Worm (Caenorhabditis elegans) whole organism, mixed stage, embryonic: ENCODE results near the gene F21G4.1.

ENCODE experiments used
- M03D4.4 ChIP-seq: sonication (generic microtip); optimal IDR thresholded peaks from 2 replicates; lab custom pipeline; 2017; ENCODE audit warnings: mild to moderate bottlenecking, missing genetic modification characterization, missing compliant biosample characterization
- bed-3 ChIP-seq: fragments of 200-800 bp; sonication (Bioruptor generic); optimal IDR thresholded peaks from 3 replicates; lab custom pipeline; 2018; ENCODE audit warnings: mild to moderate bottlenecking, missing genetic modification characterization, moderate library complexity, missing compliant biosample characterization
- blmp-1 ChIP-seq: fragments of 150-350 bp; optimal IDR thresholded peaks from 2 replicates; lab custom pipeline; 2014; ENCODE audit warnings: missing biosample characterization, missing genetic modification characterization
- ceh-39 ChIP-seq: fragments of 150-350 bp; optimal IDR thresholded peaks from 2 replicates; lab custom pipeline; 2014; ENCODE audit warnings: missing biosample characterization, missing genetic modification characterization
- ceh-43 ChIP-seq: fragments of 200-800 bp; sonication (Bioruptor generic); optimal IDR thresholded peaks from 2 replicates; lab custom pipeline; 2018; ENCODE audit warnings: mild to moderate bottlenecking, missing genetic modification characterization, moderate library complexity, missing compliant biosample characterization
- ceh-83 ChIP-seq: fragments of 200-800 bp; sonication (Bioruptor generic); optimal IDR thresholded peaks from 2 replicates; lab custom pipeline; 2018; ENCODE audit warnings: mild to moderate bottlenecking, missing genetic modification characterization, missing compliant biosample characterization
- ces-1 ChIP-seq: fragments of 150-350 bp; optimal IDR thresholded peaks from 2 replicates; lab custom pipeline; 2014; ENCODE audit warnings: missing biosample characterization, missing genetic modification reagents, missing genetic modification characterization
- cnd-1 ChIP-seq: fragments of 200-800 bp; sonication (Bioruptor generic); optimal IDR thresholded peaks from 2 replicates; lab custom pipeline; 2018; ENCODE audit warnings: mild to moderate bottlenecking, missing genetic modification characterization, missing compliant biosample characterization
- drap-1 ChIP-seq: fragments of 200-800 bp; sonication (Bioruptor generic); optimal IDR thresholded peaks from 3 replicates; lab custom pipeline; 2018; ENCODE audit warnings: mild to moderate bottlenecking, missing genetic modification characterization, missing compliant biosample characterization
- elt-1 ChIP-seq: sonication (generic microtip); optimal IDR thresholded peaks from 2 replicates; lab custom pipeline; 2017; ENCODE audit warnings: missing genetic modification characterization, mild to moderate bottlenecking, missing compliant biosample characterization, antibody characterized with exemption, moderate library complexity, borderline replicate concordance; ENCODE audit not compliant: insufficient read depth
- elt-3 ChIP-seq: fragments of 150-350 bp; optimal IDR thresholded peaks from 2 replicates; lab custom pipeline; 2014; ENCODE audit warnings: missing biosample characterization, missing genetic modification characterization
- flh-1 ChIP-seq: fragments of 200-800 bp; sonication (Bioruptor generic); optimal IDR thresholded peaks from 2 replicates; lab custom pipeline; 2018; ENCODE audit warnings: mild to moderate bottlenecking, missing genetic modification characterization, moderate library complexity, missing compliant biosample characterization
- ham-2 ChIP-seq: fragments of 200-800 bp; sonication (Bioruptor generic); optimal IDR thresholded peaks from 2 replicates; lab custom pipeline; 2018; ENCODE audit warnings: mild to moderate bottlenecking, missing genetic modification characterization, missing compliant biosample characterization
- hlh-1 ChIP-seq: fragments of 150-350 bp; optimal IDR thresholded peaks from 2 replicates; lab custom pipeline; 2014; ENCODE audit warnings: missing biosample characterization, missing genetic modification reagents, missing genetic modification characterization
- lin-13 ChIP-seq: fragments of 150-350 bp; optimal IDR thresholded peaks from 2 replicates; lab custom pipeline; 2014; ENCODE audit warnings: missing biosample characterization, missing genetic modification characterization
- lin-32 ChIP-seq: fragments of 200-800 bp; sonication (Bioruptor generic); optimal IDR thresholded peaks from 2 replicates; lab custom pipeline; 2018; ENCODE audit warnings: mild to moderate bottlenecking, missing genetic modification characterization, missing compliant biosample characterization
- lsy-2 ChIP-seq: fragments of 150-350 bp; optimal IDR thresholded peaks from 2 replicates; lab custom pipeline; 2014; ENCODE audit warnings: missing biosample characterization, missing genetic modification characterization
- mab-5 ChIP-seq: fragments of 150-350 bp; optimal IDR thresholded peaks from 2 replicates; lab custom pipeline; 2014; ENCODE audit warnings: missing biosample characterization, missing genetic modification characterization
- mep-1 ChIP-seq: fragments of 150-350 bp; optimal IDR thresholded peaks from 2 replicates; lab custom pipeline; 2017; ENCODE audit warnings: missing biosample characterization, missing genetic modification reagents, missing genetic modification characterization, inconsistent platforms
- mls-2 ChIP-seq: sonication (generic microtip); optimal IDR thresholded peaks from 2 replicates; lab custom pipeline; 2016; ENCODE audit warnings: mild to moderate bottlenecking, missing genetic modification characterization, moderate library complexity, missing compliant biosample characterization
- nhr-12 ChIP-seq: fragments of 150-350 bp; optimal IDR thresholded peaks from 2 replicates; lab custom pipeline; 2014; ENCODE audit warnings: missing biosample characterization, missing genetic modification characterization
- nhr-2 ChIP-seq: fragments of 150-350 bp; optimal IDR thresholded peaks from 2 replicates; lab custom pipeline; 2014; ENCODE audit warnings: missing biosample characterization, missing genetic modification characterization
- nhr-237 ChIP-seq: fragments of 150-350 bp; optimal IDR thresholded peaks from 2 replicates; lab custom pipeline; 2014; ENCODE audit warnings: missing biosample characterization, missing genetic modification characterization
- nhr-28 ChIP-seq: fragments of 150-350 bp; optimal IDR thresholded peaks from 2 replicates; lab custom pipeline; 2014; ENCODE audit warnings: missing biosample characterization, missing genetic modification characterization
- nhr-76 ChIP-seq: sonication (generic microtip); optimal IDR thresholded peaks from 2 replicates; lab custom pipeline; 2017; ENCODE audit warnings: missing biosample characterization, missing genetic modification characterization
- pha-4 ChIP-seq: fragments of 150-350 bp; optimal IDR thresholded peaks from 2 replicates; lab custom pipeline; 2018; ENCODE audit warnings: missing biosample characterization, missing genetic modification reagents, missing genetic modification characterization
- sem-2 ChIP-seq: fragments of 200-800 bp; sonication (Bioruptor generic); optimal IDR thresholded peaks from 2 replicates; lab custom pipeline; 2018; ENCODE audit warnings: mild to moderate bottlenecking, missing genetic modification characterization, missing compliant biosample characterization
- snpc-4 ChIP-seq: fragments of 150-350 bp; optimal IDR thresholded peaks from 2 replicates; lab custom pipeline; 2014; ENCODE audit warnings: missing biosample characterization, missing genetic modification characterization
- sptf-1 ChIP-seq: sonication (generic microtip); optimal IDR thresholded peaks from 2 replicates; lab custom pipeline; 2017; ENCODE audit warnings: mild to moderate bottlenecking, missing genetic modification characterization, moderate library complexity, missing compliant biosample characterization
- tbx-8 ChIP-seq: fragments of 200-800 bp; sonication (Bioruptor generic); optimal IDR thresholded peaks from 2 replicates; lab custom pipeline; 2018; ENCODE audit warnings: mild to moderate bottlenecking, missing genetic modification characterization, moderate library complexity, missing compliant biosample characterization
- unc-120 ChIP-seq: sonication (generic microtip); optimal IDR thresholded peaks from 2 replicates; lab custom pipeline; 2017; ENCODE audit warnings: missing genetic modification characterization, missing compliant biosample characterization; ENCODE audit not compliant: poor library complexity, severe bottlenecking
- unc-39 ChIP-seq: fragments of 150-350 bp; optimal IDR thresholded peaks from 2 replicates; lab custom pipeline; 2014; ENCODE audit warnings: missing biosample characterization, missing genetic modification characterization
- unc-62 ChIP-seq: fragments of 150-350 bp; optimal IDR thresholded peaks from 2 replicates; lab custom pipeline; 2014; ENCODE audit warnings: missing biosample characterization, missing genetic modification reagents, missing genetic modification characterization
- zip-8 ChIP-seq: fragments of 150-350 bp; optimal IDR thresholded peaks from 2 replicates; lab custom pipeline; 2014; ENCODE audit warnings: missing biosample characterization, missing genetic modification characterization
- ztf-11 ChIP-seq: fragments of 150-350 bp; optimal IDR thresholded peaks from 2 replicates; lab custom pipeline; 2014; ENCODE audit warnings: missing biosample characterization, missing genetic modification characterization

Gene F21G4.1

ce11 chrX:9934009-9934323 lies 41.8 kb upstream of the F21G4.1 start:
- TF ChIP-seq nhr-76 (tag; lab: Kevin White, UChicago), result no peak
- no peak for TF ChIP-seq blmp-1 (tag; lab: Kevin White, UChicago)
- TF ChIP-seq sem-2, result no peak
- TF ChIP-seq mab-5 (tag; lab: Kevin White, UChicago), result no peak
- TF ChIP-seq mep-1 (tag; lab: Kevin White, UChicago), result no peak
- no peak for TF ChIP-seq nhr-28 (tag; lab: Kevin White, UChicago)
- no peak for TF ChIP-seq hlh-1 (tag; lab: Kevin White, UChicago)
- TF ChIP-seq elt-1, result no peak
- TF ChIP-seq unc-62, result no peak

- TF ChIP-seq nhr-12 (tag; lab: Kevin White, UChicago) (no peak), unc-39 (tag; lab: Kevin White, UChicago) (no peak), zip-8 (tag; lab: Kevin White, UChicago) (peak; percentile 94), hlh-1 (tag; lab: Kevin White, UChicago) (peak; percentile 92), ham-2 (GFP tag; lab: Kevin White, UChicago) (no peak), cnd-1 (tag; lab: Kevin White, UChicago) (peak; percentile 47), unc-62 (no peak), ceh-39 (tag; lab: Kevin White, UChicago) (no peak)
- TF ChIP-seq, all 35 proteins: peak for 3
Observed at ce11 chrX:9933291-9934008, 41.3 kb upstream of the F21G4.1 start.

ce11 chrX:9932226-9932773 lies 40.2 kb upstream of the F21G4.1 start, which contains the start of gene tsp-21:
tsp-21 (plus strand) TSS chrX:9932371.
- TF ChIP-seq nhr-28 (tag; lab: Kevin White, UChicago) (no peak), elt-3 (tag; lab: Kevin White, UChicago) (no peak), nhr-76 (tag; lab: Kevin White, UChicago) (no peak), lin-13 (tag; lab: Kevin White, UChicago) (peak; percentile 76), nhr-2 (tag; lab: Kevin White, UChicago) (peak; percentile 79), blmp-1 (tag; lab: Kevin White, UChicago) (no peak), unc-120 (tag; lab: Kevin White, UChicago) (peak; percentile 47), lin-32 (GFP tag; lab: Kevin White, UChicago) (no peak), zip-8 (tag; lab: Kevin White, UChicago) (no peak), ceh-39 (tag; lab: Kevin White, UChicago) (peak; percentile 67), drap-1 (peak; percentile 52), hlh-1 (tag; lab: Kevin White, UChicago) (peak; percentile 83), nhr-237 (tag; lab: Kevin White, UChicago) (peak; percentile 52), mab-5 (tag; lab: Kevin White, UChicago) (no peak), ceh-43 (GFP tag; lab: Kevin White, UChicago) (no peak), unc-62 (peak; percentile 42), cnd-1 (tag; lab: Kevin White, UChicago) (peak; percentile 96), bed-3 (no peak), snpc-4 (tag; lab: Kevin White, UChicago) (no peak), mls-2 (tag; lab: Kevin White, UChicago) (peak; percentile 83), tbx-8 (GFP tag; lab: Kevin White, UChicago) (no peak), lsy-2 (tag; lab: Kevin White, UChicago) (no peak), ham-2 (GFP tag; lab: Kevin White, UChicago) (peak; percentile 45), ces-1 (GFP tag; lab: Kevin White, UChicago) (peak; percentile 44), ceh-83 (GFP tag; lab: Kevin White, UChicago) (no peak), pha-4 (tag; lab: Kevin White, UChicago) (peak; percentile 88), mep-1 (tag; lab: Kevin White, UChicago) (peak; percentile 77), sem-2 (peak; percentile 23), ztf-11 (tag; lab: Kevin White, UChicago) (peak; percentile 38), nhr-12 (tag; lab: Kevin White, UChicago) (peak; percentile 31), sptf-1 (peak; percentile 83), elt-1 (peak; percentile 48), unc-39 (tag; lab: Kevin White, UChicago) (peak; percentile 43), flh-1 (no peak), M03D4.4 (tag; lab: Kevin White, UChicago) (peak; percentile 76)
